Worm (Caenorhabditis elegans): ENCODE results near the gene nadk-1.
A peak's percentile ranks its signal among the peaks of the same experiment; 100 is the strongest.

nadk-1 gene

DNA sequence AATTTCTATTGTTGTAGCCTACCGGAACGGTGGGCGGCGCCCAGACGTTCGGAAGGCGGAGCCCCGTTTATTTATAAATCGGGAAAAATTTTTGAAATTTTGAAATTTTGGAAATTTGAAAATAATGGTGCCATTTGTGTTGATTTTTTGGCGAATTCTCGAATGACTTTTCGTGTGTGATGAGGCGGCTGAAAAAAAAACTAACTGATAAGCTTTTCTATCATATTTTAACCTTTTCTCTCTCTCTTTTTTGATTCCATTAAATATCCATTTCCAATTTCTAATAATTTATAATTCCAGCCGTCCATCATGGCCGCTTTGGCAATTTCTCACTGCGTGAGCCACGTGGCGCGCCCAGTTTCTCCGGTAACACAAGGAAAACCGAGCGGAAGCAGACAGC lies at the start of gene nadk-1:
nadk-1 (plus strand) TSS at position 301 of the 400 bp plus-strand sequence.
- TF ChIP-seq lin-38 (GFP tag; IDR thresholded peaks at IDR 0.05): no peak
- TF ChIP-seq pha-4 (GFP tag; IDR thresholded peaks at IDR 0.05): 0 out of 2 replicates have a peak, but pooled peaks have one; percentile 3
- TF ChIP-seq pha-4 (tag; optimal IDR thresholded peaks at IDR 0.05): no peak
- TF ChIP-seq fkh-10 (GFP tag; optimal IDR thresholded peaks at IDR 0.05): no peak
- no peak for TF ChIP-seq ceh-44 (GFP tag; IDR thresholded peaks at IDR 0.05)
- peak; percentile 16 for TF ChIP-seq aha-1 (tag)
- no peak for TF ChIP-seq hif-1 (tag; optimal IDR thresholded peaks at IDR 0.05)
- no peak for TF ChIP-seq mxl-2 (GFP tag; conservative IDR thresholded peaks at IDR 0.05)
- no peak for TF ChIP-seq lin-39 (tag; optimal IDR thresholded peaks at IDR 0.05)
- TF ChIP-seq ceh-28 (tag; optimal IDR thresholded peaks at IDR 0.05): no peak
- 0 out of 2 replicates have a peak, but pooled peaks have one; percentile 30 for TF ChIP-seq set-16 (GFP tag; IDR thresholded peaks at IDR 0.05)
- TF ChIP-seq F44E2.7 (GFP tag; IDR thresholded peaks at IDR 0.05): no peak
- TF ChIP-seq nhr-10 (tag; optimal IDR thresholded peaks at IDR 0.05): no peak
- no peak for TF ChIP-seq ceh-82 (tag; optimal IDR thresholded peaks at IDR 0.05)
- TF ChIP-seq nhr-11 (tag; optimal IDR thresholded peaks at IDR 0.05): no peak
- TF ChIP-seq Y5F2A.4 (GFP tag; optimal IDR thresholded peaks at IDR 0.05): no peak
- no peak for TF ChIP-seq daf-12 (tag; optimal IDR thresholded peaks at IDR 0.05)
- no peak for TF ChIP-seq zag-1 (tag; optimal IDR thresholded peaks at IDR 0.05)
- TF ChIP-seq mdl-1 (tag; optimal IDR thresholded peaks at IDR 0.05): no peak
- TF ChIP-seq skn-1 (tag; optimal IDR thresholded peaks at IDR 0.05): no peak
- TF ChIP-seq lim-7 (GFP tag; IDR thresholded peaks at IDR 0.05): no peak
- TF ChIP-seq mep-1 (tag; optimal IDR thresholded peaks at IDR 0.05): peak; percentile 10
- TF ChIP-seq pqm-1 (tag; optimal IDR thresholded peaks at IDR 0.05): no peak
- TF ChIP-seq ceh-62 (tag; optimal IDR thresholded peaks at IDR 0.05): no peak
- TF ChIP-seq snpc-4 (tag; optimal IDR thresholded peaks at IDR 0.05): no peak
- no peak for TF ChIP-seq lin-15B (tag; optimal IDR thresholded peaks at IDR 0.05)
- TF ChIP-seq madf-9 (GFP tag; conservative IDR thresholded peaks at IDR 0.05): 0 out of 2 replicates have a peak, but pooled peaks have one; percentile 3
- TF ChIP-seq D1046.2 (GFP tag; IDR thresholded peaks at IDR 0.05): no peak

DNA sequence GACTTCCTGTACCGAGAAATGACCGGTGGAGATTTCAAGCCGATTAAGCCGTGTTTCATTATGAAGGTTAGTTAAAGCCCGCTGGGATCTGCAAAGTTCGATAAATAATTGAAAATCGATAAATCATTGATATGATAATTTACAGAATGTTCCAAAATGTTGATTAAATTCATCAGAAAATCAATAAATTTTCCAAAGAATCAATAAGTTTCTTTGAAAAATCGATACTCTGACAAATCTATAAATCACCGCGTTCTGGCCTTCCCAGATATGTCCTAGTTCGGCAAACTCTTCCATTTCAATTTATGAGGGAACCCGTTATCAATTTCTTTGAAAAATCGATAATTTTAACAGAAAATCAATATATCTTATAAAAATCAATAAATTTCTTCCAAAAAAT lies 49.4 kb upstream of the nadk-1 start:
- TF ChIP-seq ceh-28 (tag; optimal IDR thresholded peaks at IDR 0.05) (peak; percentile 68), daf-16 (GFP tag; optimal IDR thresholded peaks at IDR 0.05) (no peak), daf-16 (tag; optimal IDR thresholded peaks at IDR 0.05) (no peak)

DNA sequence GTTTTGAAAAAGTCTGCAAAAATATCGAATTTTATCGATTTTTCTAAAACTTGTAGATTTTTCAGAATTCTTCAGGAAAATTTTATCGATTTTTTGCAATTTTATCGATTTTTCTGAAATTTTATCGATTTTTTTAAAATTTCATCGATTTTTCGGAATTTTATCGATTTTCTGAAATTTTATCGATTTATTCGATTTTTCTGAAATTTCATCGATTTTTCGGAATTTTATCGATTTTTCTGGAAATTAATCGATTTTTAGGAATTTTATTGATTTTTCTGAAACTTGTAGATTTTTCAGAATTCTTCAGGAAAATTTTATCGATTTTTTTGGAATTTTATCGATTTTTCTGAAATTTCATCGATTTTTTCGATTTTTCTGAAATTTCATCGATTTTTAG lies 48.7 kb upstream of the nadk-1 start:
- 0 out of 2 replicates have a peak, but pooled peaks have one; percentile 41 for TF ChIP-seq F44E2.7 (GFP tag; IDR thresholded peaks at IDR 0.05)
- TF ChIP-seq mep-1 (tag; optimal IDR thresholded peaks at IDR 0.05): no peak
- peak; percentile 82 for TF ChIP-seq ceh-28 (tag; optimal IDR thresholded peaks at IDR 0.05)

DNA sequence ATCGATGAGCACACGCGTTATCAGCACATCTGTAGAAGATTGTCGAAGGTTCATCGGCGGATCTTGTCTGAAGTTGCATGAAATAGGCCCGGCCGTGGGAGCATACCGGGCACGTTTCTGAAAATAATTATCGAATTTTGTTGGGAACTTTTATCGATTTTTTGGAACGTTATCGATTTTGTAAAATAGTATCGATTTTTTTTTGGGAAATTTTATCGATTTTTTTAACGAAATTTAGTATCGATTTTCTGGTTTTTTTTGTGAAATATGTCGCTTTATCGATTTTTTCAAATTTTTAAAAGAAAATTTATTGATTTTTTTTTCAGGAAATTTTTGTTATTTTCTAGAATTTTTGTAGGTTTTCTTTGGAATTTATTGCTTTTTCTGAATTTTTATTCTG lies 48.2 kb upstream of the nadk-1 start:
- TF ChIP-seq pha-4 (GFP tag; IDR thresholded peaks at IDR 0.05) (no peak), pha-4 (tag; optimal IDR thresholded peaks at IDR 0.05) (no peak), aha-1 (tag) (peak; percentile 61), F44E2.7 (GFP tag; IDR thresholded peaks at IDR 0.05) (0 out of 2 replicates have a peak, but pooled peaks have one; percentile 42), vab-7 (GFP tag; IDR thresholded peaks at IDR 0.05) (no peak), ceh-28 (tag; optimal IDR thresholded peaks at IDR 0.05) (peak; percentile 93)

- no peak for TF ChIP-seq snpc-1.2 (GFP tag; IDR thresholded peaks at IDR 0.05)
- TF ChIP-seq Y5F2A.4 (GFP tag; optimal IDR thresholded peaks at IDR 0.05): no peak
- TF ChIP-seq hif-1 (tag; optimal IDR thresholded peaks at IDR 0.05): no peak
- no peak for TF ChIP-seq dve-1 (tag; optimal IDR thresholded peaks at IDR 0.05; ENCODE audit: insufficient read depth)
- no peak for TF ChIP-seq T20F7.1 (GFP tag; optimal IDR thresholded peaks at IDR 0.05)
- TF ChIP-seq Y75B8A.6 (GFP tag; IDR thresholded peaks at IDR 0.05): no peak
- TF ChIP-seq lin-39 (tag; optimal IDR thresholded peaks at IDR 0.05): no peak
- TF ChIP-seq hlh-11 (tag; optimal IDR thresholded peaks at IDR 0.05): no peak
- no peak for TF ChIP-seq duxl-1 (tag; optimal IDR thresholded peaks at IDR 0.05; ENCODE audit: poor library complexity)
- no peak for TF ChIP-seq lin-38 (GFP tag; IDR thresholded peaks at IDR 0.05)
- TF ChIP-seq ztf-11 (tag; optimal IDR thresholded peaks at IDR 0.05): no peak
- TF ChIP-seq set-16 (GFP tag; IDR thresholded peaks at IDR 0.05): no peak
Measured at ce11 chrIV:1409941-1410340, 46.9 kb upstream of the nadk-1 start, which contains the start of gene rpc-11. Gene rpc-11 (minus strand): TSS chrIV:1410041.
